Fruit fly (Drosophila melanogaster) S2 (cell line): ENCODE results near the gene stwl.

Experiments
- CG8478 ChIP-seq: fragments of >200 bp; optimal IDR thresholded peaks from 2 replicates; lab custom pipeline; 2018
- CTCF ChIP-seq, 2 experiments: fragments of >200 bp; optimal IDR thresholded peaks; 2 replicates each; lab custom pipeline; 2018

DNA sequence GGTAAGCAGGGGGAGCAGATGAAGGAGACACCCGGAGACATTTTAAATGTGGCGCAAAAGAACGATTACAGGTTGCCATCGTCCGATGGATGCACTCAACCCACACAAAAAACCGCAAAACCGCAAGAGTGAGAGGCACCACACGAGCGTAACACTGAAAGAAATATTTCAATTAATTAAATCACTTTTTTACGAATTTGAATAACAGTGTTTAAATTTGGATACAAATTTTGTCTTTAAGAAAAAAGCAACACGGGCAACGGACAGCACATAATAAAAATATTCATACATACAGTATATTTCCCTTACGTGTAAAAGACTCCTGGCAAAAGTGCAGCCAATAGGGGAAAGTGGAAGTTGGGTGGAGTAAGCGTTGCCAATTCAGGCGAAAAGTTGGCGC is 20.5 kb downstream of the stwl start:
- TF ChIP-seq CTCF (optimal IDR thresholded peaks at IDR 0.05; lab: Kevin White, UChicago) (no peak), CG8478 (lab: Kevin White, UChicago) (no peak)
